Worm (Caenorhabditis elegans) whole organism, early embryonic: ENCODE data around the gene srw-129.

Experiments used
- F13C5.2 ChIP-seq: sonication (generic microtip); optimal IDR thresholded peaks from 2 replicates; lab custom pipeline; 2017; ENCODE audit warnings: mild to moderate bottlenecking, missing genetic modification characterization, inconsistent platforms, missing compliant biosample characterization
- aly-1 ChIP-seq: sonication (generic microtip); optimal IDR thresholded peaks from 2 replicates; lab custom pipeline; 2016; ENCODE audit warnings: missing genetic modification characterization, missing compliant biosample characterization
- ama-1 ChIP-seq: fragments of 150-350 bp; optimal IDR thresholded peaks from 2 replicates; lab custom pipeline; 2014
- ceh-13 ChIP-seq: fragments of 200-800 bp; sonication (Bioruptor generic); optimal IDR thresholded peaks from 2 replicates; lab custom pipeline; 2018; ENCODE audit warnings: mild to moderate bottlenecking, missing genetic modification characterization, missing compliant biosample characterization
- hnd-1 ChIP-seq: sonication (generic microtip); optimal IDR thresholded peaks from 2 replicates; lab custom pipeline; 2016; ENCODE audit warnings: missing genetic modification characterization, missing compliant biosample characterization

ce11 chrV:2996105-2996504 is 24.4 kb downstream of the srw-129 start, which contains the start of gene srw-120:
- TF ChIP-seq ama-1 (lab: Kevin White, UChicago) = no peak
- no peak for TF ChIP-seq aly-1 (tag; lab: Kevin White, UChicago)
- no peak for TF ChIP-seq F13C5.2
- no peak for TF ChIP-seq hnd-1 (tag; lab: Kevin White, UChicago)
- TF ChIP-seq ceh-13 (GFP tag; lab: Kevin White, UChicago) = no peak
